Fruit fly (Drosophila melanogaster): ENCODE data around the gene CG18547.

dm6 chr3R:11945450-11946317 is 34.5 kb downstream of the CG18547 start:
- TF ChIP-seq rgr (GFP tag; optimal IDR thresholded peaks at IDR 0.05) (no peak), br (GFP tag; optimal IDR thresholded peaks at IDR 0.05) (no peak), psq (GFP tag; optimal IDR thresholded peaks at IDR 0.05) (no peak), h (GFP tag; optimal IDR thresholded peaks at IDR 0.05) (no peak), Rel (GFP tag; optimal IDR thresholded peaks at IDR 0.05) (no peak), Rel (tag; optimal IDR thresholded peaks at IDR 0.05) (no peak), Dfd (GFP tag; optimal IDR thresholded peaks at IDR 0.05) (no peak), Mio (GFP tag; optimal IDR thresholded peaks at IDR 0.05) (no peak), pan (optimal IDR thresholded peaks at IDR 0.05) (no peak)

Measured in whole organism, wandering third instar larva.